Fruit fly (Drosophila melanogaster) whole organism, prepupa: Measurements from ENCODE around the gene CG15922.

Experiments
- CG3032 ChIP-seq: fragments of 200-800 bp; optimal IDR thresholded peaks from 2 replicates; lab custom pipeline; 2019; ENCODE audit warnings: missing biosample characterization, mild to moderate bottlenecking, missing genetic modification characterization, moderate library complexity
- fkh ChIP-seq: fragments of 200-800 bp; sonication (Bioruptor generic); optimal IDR thresholded peaks from 3 replicates; lab custom pipeline; 2017; ENCODE audit warnings: missing biosample characterization, mild to moderate bottlenecking, missing genetic modification characterization, moderate library complexity

- no peak for TF ChIP-seq fkh
- TF ChIP-seq CG3032 (tag; lab: Kevin White, UChicago): no peak
Measured at dm6 chr3R:20585566-20585965, 25.5 kb upstream of the CG15922 start, which contains the start of gene CG16953.
